Worm (Caenorhabditis elegans) whole organism, late embryonic: Measurements from ENCODE around the gene taf-8.
"Not testable (repeated sequence)": the region's sequence is repeated elsewhere in the genome, so short reads cannot be mapped to it uniquely, and the experiment has no call there.

ENCODE experiments used
- C08G9.2 ChIP-seq: sonication (generic microtip); optimal IDR thresholded peaks from 2 replicates; lab custom pipeline; 2016; ENCODE audit warnings: mild to moderate bottlenecking, missing genetic modification characterization, moderate library complexity, missing compliant biosample characterization
- F13H6.1 ChIP-seq: sonication (generic microtip); optimal IDR thresholded peaks from 2 replicates; lab custom pipeline; 2016; ENCODE audit warnings: missing genetic modification characterization, missing compliant biosample characterization
- K09A11.1 ChIP-seq: sonication (generic microtip); optimal IDR thresholded peaks from 2 replicates; lab custom pipeline; 2017; ENCODE audit warnings: antibody characterized with exemption, mild to moderate bottlenecking, missing genetic modification characterization, missing compliant biosample characterization; ENCODE audit not compliant: insufficient read depth
- ceh-14 ChIP-seq: sonication (generic microtip); optimal IDR thresholded peaks from 2 replicates; lab custom pipeline; 2016; ENCODE audit warnings: missing genotype, missing genetic modification characterization, missing compliant biosample characterization
- ceh-19 ChIP-seq: fragments of 200-800 bp; sonication (Bioruptor generic); optimal IDR thresholded peaks from 2 replicates; lab custom pipeline; 2018; ENCODE audit warnings: mild to moderate bottlenecking, missing genetic modification characterization, missing compliant biosample characterization
- ceh-2 ChIP-seq: sonication (generic microtip); optimal IDR thresholded peaks from 2 replicates; lab custom pipeline; 2016; ENCODE audit warnings: missing genotype, missing genetic modification characterization, missing compliant biosample characterization
- ceh-22 ChIP-seq: sonication (generic microtip); optimal IDR thresholded peaks from 2 replicates; lab custom pipeline; 2017; ENCODE audit warnings: missing biosample characterization, missing genetic modification characterization
- ceh-30 ChIP-seq: fragments of 150-350 bp; optimal IDR thresholded peaks from 2 replicates; lab custom pipeline; 2014; ENCODE audit warnings: missing biosample characterization, missing genetic modification characterization
- ceh-31 ChIP-seq: sonication (generic microtip); optimal IDR thresholded peaks from 2 replicates; lab custom pipeline; 2016; ENCODE audit warnings: missing genetic modification characterization, missing compliant biosample characterization
- ceh-34 ChIP-seq: sonication (generic microtip); optimal IDR thresholded peaks from 2 replicates; lab custom pipeline; 2016; ENCODE audit warnings: mild to moderate bottlenecking, missing genetic modification characterization, missing compliant biosample characterization
- ceh-6 ChIP-seq: fragments of 200-800 bp; sonication (Bioruptor generic); optimal IDR thresholded peaks from 2 replicates; lab custom pipeline; 2018; ENCODE audit warnings: mild to moderate bottlenecking, missing genetic modification characterization, missing compliant biosample characterization
- dve-1 ChIP-seq: sonication (generic microtip); optimal IDR thresholded peaks from 2 replicates; lab custom pipeline; 2017; ENCODE audit warnings: antibody characterized with exemption, mild to moderate bottlenecking, missing genetic modification characterization, missing compliant biosample characterization
- elt-2 ChIP-seq: sonication (generic microtip); optimal IDR thresholded peaks from 2 replicates; lab custom pipeline; 2016; ENCODE audit warnings: missing genetic modification reagents, missing genetic modification characterization, missing compliant biosample characterization
- ets-4 ChIP-seq: sonication (generic microtip); optimal IDR thresholded peaks from 2 replicates; lab custom pipeline; 2016; ENCODE audit warnings: missing genetic modification characterization, missing compliant biosample characterization
- fkh-6 ChIP-seq: sonication (generic microtip); optimal IDR thresholded peaks from 2 replicates; lab custom pipeline; 2016; ENCODE audit warnings: missing genetic modification characterization, missing compliant biosample characterization
- mec-3 ChIP-seq: sonication (generic microtip); optimal IDR thresholded peaks from 2 replicates; lab custom pipeline; 2016; ENCODE audit warnings: borderline replicate concordance, missing genetic modification characterization, missing compliant biosample characterization
- nfya-1 ChIP-seq: sonication (generic microtip); optimal IDR thresholded peaks from 2 replicates; lab custom pipeline; 2017; ENCODE audit warnings: missing genetic modification characterization, mild to moderate bottlenecking, missing compliant biosample characterization, antibody characterized with exemption, moderate library complexity
- nhr-11 ChIP-seq: fragments of 150-350 bp; optimal IDR thresholded peaks from 2 replicates; lab custom pipeline; 2014; ENCODE audit warnings: missing biosample characterization, missing genetic modification characterization
- npax-4 ChIP-seq: sonication (generic microtip); optimal IDR thresholded peaks from 2 replicates; lab custom pipeline; 2016; ENCODE audit warnings: missing genetic modification characterization, missing compliant biosample characterization
- pat-9 ChIP-seq: fragments of 200-800 bp; sonication (Bioruptor generic); optimal IDR thresholded peaks from 2 replicates; lab custom pipeline; 2018; ENCODE audit warnings: mild to moderate bottlenecking, missing genetic modification characterization, moderate library complexity, missing compliant biosample characterization
- pax-1 ChIP-seq: fragments of 150-350 bp; optimal IDR thresholded peaks from 2 replicates; lab custom pipeline; 2014; ENCODE audit warnings: missing biosample characterization, missing genetic modification characterization
- pha-2 ChIP-seq: sonication (generic microtip); optimal IDR thresholded peaks from 2 replicates; lab custom pipeline; 2017; ENCODE audit warnings: mild to moderate bottlenecking, missing genetic modification characterization, missing compliant biosample characterization
- pqm-1 ChIP-seq: sonication (generic microtip); optimal IDR thresholded peaks from 2 replicates; lab custom pipeline; 2016; ENCODE audit warnings: missing genetic modification characterization, missing compliant biosample characterization
- ref-2 ChIP-seq: sonication (generic microtip); optimal IDR thresholded peaks from 2 replicates; lab custom pipeline; 2016; ENCODE audit warnings: missing genetic modification characterization, missing compliant biosample characterization
- rnt-1 ChIP-seq: sonication (generic microtip); optimal IDR thresholded peaks from 2 replicates; lab custom pipeline; 2016; ENCODE audit warnings: missing genetic modification characterization, missing compliant biosample characterization
- sox-2 ChIP-seq: fragments of 200-800 bp; sonication (Bioruptor generic); IDR thresholded peaks from 2 replicates; pipeline ENCODE4 v1.3.6; 2022; ENCODE audit warnings: missing genetic modification reagents, missing genetic modification characterization, missing compliant biosample characterization
- sox-4 ChIP-seq: sonication (generic microtip); optimal IDR thresholded peaks from 2 replicates; lab custom pipeline; 2017; ENCODE audit warnings: mild to moderate bottlenecking, missing genetic modification characterization, inconsistent platforms, missing compliant biosample characterization
- tbx-2 ChIP-seq: sonication (generic microtip); optimal IDR thresholded peaks from 2 replicates; lab custom pipeline; 2016; ENCODE audit warnings: missing genetic modification characterization, missing compliant biosample characterization
- tbx-7 ChIP-seq: sonication (generic microtip); optimal IDR thresholded peaks from 2 replicates; lab custom pipeline; 2016; ENCODE audit warnings: missing genotype, missing genetic modification characterization, missing compliant biosample characterization
- ttx-3 ChIP-seq: sonication (generic microtip); optimal IDR thresholded peaks from 2 replicates; lab custom pipeline; 2016; ENCODE audit warnings: missing genetic modification reagents, missing genetic modification characterization, missing compliant biosample characterization
- unc-42 ChIP-seq: sonication (generic microtip); optimal IDR thresholded peaks from 2 replicates; lab custom pipeline; 2016; ENCODE audit warnings: missing genotype, missing genetic modification characterization, missing compliant biosample characterization
- unc-55 ChIP-seq: sonication (generic microtip); optimal IDR thresholded peaks from 2 replicates; lab custom pipeline; 2017; ENCODE audit warnings: missing biosample characterization, missing genetic modification reagents, missing genetic modification characterization
- unc-86 ChIP-seq: sonication (generic microtip); optimal IDR thresholded peaks from 2 replicates; lab custom pipeline; 2016; ENCODE audit warnings: missing genetic modification characterization, missing compliant biosample characterization
- ztf-16 ChIP-seq: sonication (generic microtip); optimal IDR thresholded peaks from 2 replicates; lab custom pipeline; 2017; ENCODE audit warnings: missing genetic modification characterization, missing compliant biosample characterization

Gene taf-8

DNA sequence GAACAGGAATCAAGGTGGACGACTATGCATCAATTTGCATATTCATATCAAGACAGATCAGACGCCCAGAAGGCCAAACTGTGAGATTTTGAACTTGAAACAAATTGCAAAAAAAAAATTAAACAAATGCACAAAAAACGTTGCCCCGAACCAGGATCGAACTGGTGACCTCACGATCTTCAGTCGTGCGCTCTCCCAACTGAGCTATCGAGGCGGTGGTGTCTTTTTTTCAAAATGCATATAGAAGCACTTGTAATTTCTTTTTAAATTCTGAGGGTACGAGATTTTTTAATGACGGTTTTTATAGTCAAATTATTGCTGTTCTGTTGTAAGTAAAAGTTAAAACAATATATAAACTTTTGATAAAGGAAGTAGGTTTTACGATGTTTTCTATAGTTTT, 44.0 kb downstream of the taf-8 start:
- TF ChIP-seq sox-2 (GFP tag; lab: Robert Waterston, UW) (no peak), ets-4 (tag; lab: Kevin White, UChicago) (no peak), ceh-34 (tag; lab: Kevin White, UChicago) (no peak), K09A11.1 (tag; lab: Kevin White, UChicago) (no peak)
- TF ChIP-seq, all 69 proteins: peak for 0

DNA sequence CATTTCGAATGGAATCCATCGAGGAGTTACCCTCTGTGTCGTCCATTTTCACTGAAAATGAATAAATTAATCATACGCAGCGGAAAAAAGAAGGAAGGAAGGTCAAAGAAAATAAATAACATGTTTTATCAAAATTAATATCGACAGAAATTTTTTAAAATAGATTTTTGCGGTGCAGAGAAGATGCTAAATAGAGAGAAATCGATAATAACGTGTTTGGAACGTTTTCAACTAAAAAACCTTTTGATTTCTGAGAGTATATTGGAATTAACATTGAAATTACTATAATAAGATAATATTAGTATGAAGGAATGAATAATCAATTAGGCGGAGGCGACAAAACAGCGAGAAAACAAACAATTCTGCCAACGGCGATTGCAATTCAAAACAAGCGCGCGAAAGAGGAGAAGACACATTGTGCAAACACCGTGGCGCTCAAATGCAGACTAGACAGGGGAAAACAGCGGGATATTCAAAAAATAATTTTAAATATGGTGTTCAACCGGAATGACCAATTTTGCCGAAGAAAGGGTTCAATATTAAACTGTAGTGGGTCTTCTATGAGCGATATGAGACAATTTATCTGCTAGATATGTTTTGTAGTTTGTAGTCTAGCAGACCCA, 47.4 kb downstream of the taf-8 start, which contains the start of gene wee-1.3:
Gene wee-1.3, minus strand, starts transcription at position 51 of the 623 bp plus-strand sequence.
- TF ChIP-seq pat-9 (tag; lab: Kevin White, UChicago) (no peak), tbx-2 (tag; lab: Kevin White, UChicago) (peak; percentile 18), F13H6.1 (tag; lab: Kevin White, UChicago) (no peak), pax-1 (tag; lab: Kevin White, UChicago) (peak; percentile 5), sox-2 (GFP tag; lab: Robert Waterston, UW) (0 out of 2 replicates have a peak, but pooled peaks have one; percentile 15), unc-55 (no peak), npax-4 (tag; lab: Kevin White, UChicago) (no peak), ceh-6 (GFP tag; lab: Kevin White, UChicago) (no peak), ceh-19 (GFP tag; lab: Kevin White, UChicago) (no peak), fkh-6 (no peak), dve-1 (tag; lab: Kevin White, UChicago) (peak; percentile 22), rnt-1 (no peak), ref-2 (tag; lab: Kevin White, UChicago) (peak; percentile 53), ztf-16 (peak; percentile 28), elt-2 (tag; lab: Kevin White, UChicago) (peak; percentile 37), C08G9.2 (tag; lab: Kevin White, UChicago) (peak; percentile 20), ceh-31 (tag; lab: Kevin White, UChicago) (peak; percentile 54), unc-42 (tag; lab: Kevin White, UChicago) (peak; percentile 53), nhr-11 (tag; lab: Kevin White, UChicago) (peak; percentile 35), sox-4 (tag; lab: Kevin White, UChicago) (no peak), unc-86 (tag; lab: Kevin White, UChicago) (no peak), pqm-1 (tag; lab: Kevin White, UChicago) (no peak), pha-2 (tag; lab: Kevin White, UChicago) (no peak), ceh-14 (tag; lab: Kevin White, UChicago) (peak; percentile 24), ceh-34 (tag; lab: Kevin White, UChicago) (peak; percentile 64), tbx-7 (tag; lab: Kevin White, UChicago) (no peak), nfya-1 (tag; lab: Kevin White, UChicago) (peak; percentile 59), ceh-2 (tag; lab: Kevin White, UChicago) (peak; percentile 10), ttx-3 (tag; lab: Kevin White, UChicago) (no peak), ceh-30 (tag; lab: Kevin White, UChicago) (peak; percentile 18)

DNA sequence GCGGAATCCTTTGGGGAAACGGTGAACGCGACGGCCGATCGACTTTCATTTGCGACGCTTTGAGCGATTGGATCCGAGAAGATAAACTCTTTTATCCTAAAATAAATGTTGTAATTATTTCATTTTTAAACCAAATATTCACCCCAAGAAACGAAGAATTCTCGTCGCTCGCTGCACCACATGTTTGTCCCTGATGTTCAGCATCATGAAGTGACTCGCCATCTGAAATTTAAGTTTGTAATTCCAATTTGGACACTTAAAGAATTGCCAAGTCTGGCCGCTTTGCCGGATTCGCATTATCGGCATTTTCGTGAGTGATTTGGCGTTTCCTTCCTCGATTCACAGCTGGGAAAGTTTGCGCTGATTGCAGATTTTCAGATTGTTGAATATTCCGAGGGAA, 48.8 kb downstream of the taf-8 start, which contains the start of gene Y53C12A.6:
Gene Y53C12A.6, minus strand, starts transcription at position 101 of the 400 bp plus-strand sequence.
- no peak for TF ChIP-seq unc-86 (tag; lab: Kevin White, UChicago)

DNA sequence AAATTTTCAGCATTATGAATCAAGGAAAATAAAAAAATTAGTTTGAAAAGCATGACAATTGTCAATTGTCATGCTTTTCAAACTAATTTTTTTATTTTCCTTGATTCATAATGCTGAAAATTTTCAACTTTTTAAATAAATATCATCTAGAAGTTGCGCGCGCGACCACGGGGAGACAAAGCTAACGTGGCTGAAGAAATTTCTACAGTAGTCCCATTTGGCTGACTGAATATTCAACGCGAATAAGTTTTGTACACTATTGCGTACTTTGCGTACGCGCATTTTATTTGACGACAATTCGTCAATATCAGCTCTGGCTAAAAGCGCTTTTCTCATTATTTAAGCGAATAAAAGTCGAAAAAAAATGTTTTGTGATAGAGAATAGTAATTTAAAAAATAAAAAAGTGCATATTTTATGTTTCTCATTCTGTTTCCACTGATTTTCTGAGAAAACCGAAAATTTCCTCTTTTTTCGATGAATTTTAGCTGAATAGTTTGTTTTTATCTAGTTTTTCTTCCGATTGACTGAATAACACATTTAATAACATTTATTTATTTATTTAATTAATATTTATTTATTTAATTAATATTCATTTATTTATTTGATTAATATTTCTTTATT, 49.6 kb downstream of the taf-8 start, which contains the start of gene Y53C12A.11:
Gene Y53C12A.11, minus strand, starts transcription at position 68 of the 622 bp plus-strand sequence.
- TF ChIP-seq ceh-22; nfya-1 (tag; lab: Kevin White, UChicago); mec-3: not testable (repeated sequence)
